Worm (Caenorhabditis elegans) whole organism, mixed stage, embryonic: ENCODE results near the gene rgs-5.

ENCODE experiments used
- M03D4.4 ChIP-seq: sonication (generic microtip); optimal IDR thresholded peaks from 2 replicates; lab custom pipeline; 2017; ENCODE audit warnings: mild to moderate bottlenecking, missing genetic modification characterization, missing compliant biosample characterization
- bed-3 ChIP-seq: fragments of 200-800 bp; sonication (Bioruptor generic); optimal IDR thresholded peaks from 3 replicates; lab custom pipeline; 2018; ENCODE audit warnings: mild to moderate bottlenecking, missing genetic modification characterization, moderate library complexity, missing compliant biosample characterization
- blmp-1 ChIP-seq: fragments of 150-350 bp; optimal IDR thresholded peaks from 2 replicates; lab custom pipeline; 2014; ENCODE audit warnings: missing biosample characterization, missing genetic modification characterization
- ceh-39 ChIP-seq: fragments of 150-350 bp; optimal IDR thresholded peaks from 2 replicates; lab custom pipeline; 2014; ENCODE audit warnings: missing biosample characterization, missing genetic modification characterization
- ceh-43 ChIP-seq: fragments of 200-800 bp; sonication (Bioruptor generic); optimal IDR thresholded peaks from 2 replicates; lab custom pipeline; 2018; ENCODE audit warnings: mild to moderate bottlenecking, missing genetic modification characterization, moderate library complexity, missing compliant biosample characterization
- ceh-83 ChIP-seq: fragments of 200-800 bp; sonication (Bioruptor generic); optimal IDR thresholded peaks from 2 replicates; lab custom pipeline; 2018; ENCODE audit warnings: mild to moderate bottlenecking, missing genetic modification characterization, missing compliant biosample characterization
- ces-1 ChIP-seq: fragments of 150-350 bp; optimal IDR thresholded peaks from 2 replicates; lab custom pipeline; 2014; ENCODE audit warnings: missing biosample characterization, missing genetic modification reagents, missing genetic modification characterization
- cnd-1 ChIP-seq: fragments of 200-800 bp; sonication (Bioruptor generic); optimal IDR thresholded peaks from 2 replicates; lab custom pipeline; 2018; ENCODE audit warnings: mild to moderate bottlenecking, missing genetic modification characterization, missing compliant biosample characterization
- drap-1 ChIP-seq: fragments of 200-800 bp; sonication (Bioruptor generic); optimal IDR thresholded peaks from 3 replicates; lab custom pipeline; 2018; ENCODE audit warnings: mild to moderate bottlenecking, missing genetic modification characterization, missing compliant biosample characterization
- elt-1 ChIP-seq: sonication (generic microtip); optimal IDR thresholded peaks from 2 replicates; lab custom pipeline; 2017; ENCODE audit warnings: missing genetic modification characterization, mild to moderate bottlenecking, missing compliant biosample characterization, antibody characterized with exemption, moderate library complexity, borderline replicate concordance; ENCODE audit not compliant: insufficient read depth
- elt-3 ChIP-seq: fragments of 150-350 bp; optimal IDR thresholded peaks from 2 replicates; lab custom pipeline; 2014; ENCODE audit warnings: missing biosample characterization, missing genetic modification characterization
- ham-2 ChIP-seq: fragments of 200-800 bp; sonication (Bioruptor generic); optimal IDR thresholded peaks from 2 replicates; lab custom pipeline; 2018; ENCODE audit warnings: mild to moderate bottlenecking, missing genetic modification characterization, missing compliant biosample characterization
- hlh-1 ChIP-seq: fragments of 150-350 bp; optimal IDR thresholded peaks from 2 replicates; lab custom pipeline; 2014; ENCODE audit warnings: missing biosample characterization, missing genetic modification reagents, missing genetic modification characterization
- lin-13 ChIP-seq: fragments of 150-350 bp; optimal IDR thresholded peaks from 2 replicates; lab custom pipeline; 2014; ENCODE audit warnings: missing biosample characterization, missing genetic modification characterization
- lsy-2 ChIP-seq: fragments of 150-350 bp; optimal IDR thresholded peaks from 2 replicates; lab custom pipeline; 2014; ENCODE audit warnings: missing biosample characterization, missing genetic modification characterization
- mab-5 ChIP-seq: fragments of 150-350 bp; optimal IDR thresholded peaks from 2 replicates; lab custom pipeline; 2014; ENCODE audit warnings: missing biosample characterization, missing genetic modification characterization
- mep-1 ChIP-seq: fragments of 150-350 bp; optimal IDR thresholded peaks from 2 replicates; lab custom pipeline; 2017; ENCODE audit warnings: missing biosample characterization, missing genetic modification reagents, missing genetic modification characterization, inconsistent platforms
- nhr-2 ChIP-seq: fragments of 150-350 bp; optimal IDR thresholded peaks from 2 replicates; lab custom pipeline; 2014; ENCODE audit warnings: missing biosample characterization, missing genetic modification characterization
- nhr-28 ChIP-seq: fragments of 150-350 bp; optimal IDR thresholded peaks from 2 replicates; lab custom pipeline; 2014; ENCODE audit warnings: missing biosample characterization, missing genetic modification characterization
- nhr-76 ChIP-seq: sonication (generic microtip); optimal IDR thresholded peaks from 2 replicates; lab custom pipeline; 2017; ENCODE audit warnings: missing biosample characterization, missing genetic modification characterization
- pha-4 ChIP-seq: fragments of 150-350 bp; optimal IDR thresholded peaks from 2 replicates; lab custom pipeline; 2018; ENCODE audit warnings: missing biosample characterization, missing genetic modification reagents, missing genetic modification characterization
- snpc-4 ChIP-seq: fragments of 150-350 bp; optimal IDR thresholded peaks from 2 replicates; lab custom pipeline; 2014; ENCODE audit warnings: missing biosample characterization, missing genetic modification characterization
- sptf-1 ChIP-seq: sonication (generic microtip); optimal IDR thresholded peaks from 2 replicates; lab custom pipeline; 2017; ENCODE audit warnings: mild to moderate bottlenecking, missing genetic modification characterization, moderate library complexity, missing compliant biosample characterization
- tbx-8 ChIP-seq: fragments of 200-800 bp; sonication (Bioruptor generic); optimal IDR thresholded peaks from 2 replicates; lab custom pipeline; 2018; ENCODE audit warnings: mild to moderate bottlenecking, missing genetic modification characterization, moderate library complexity, missing compliant biosample characterization
- unc-120 ChIP-seq: sonication (generic microtip); optimal IDR thresholded peaks from 2 replicates; lab custom pipeline; 2017; ENCODE audit warnings: missing genetic modification characterization, missing compliant biosample characterization; ENCODE audit not compliant: poor library complexity, severe bottlenecking
- unc-39 ChIP-seq: fragments of 150-350 bp; optimal IDR thresholded peaks from 2 replicates; lab custom pipeline; 2014; ENCODE audit warnings: missing biosample characterization, missing genetic modification characterization
- unc-62 ChIP-seq: fragments of 150-350 bp; optimal IDR thresholded peaks from 2 replicates; lab custom pipeline; 2014; ENCODE audit warnings: missing biosample characterization, missing genetic modification reagents, missing genetic modification characterization
- zip-8 ChIP-seq: fragments of 150-350 bp; optimal IDR thresholded peaks from 2 replicates; lab custom pipeline; 2014; ENCODE audit warnings: missing biosample characterization, missing genetic modification characterization
- ztf-11 ChIP-seq: fragments of 150-350 bp; optimal IDR thresholded peaks from 2 replicates; lab custom pipeline; 2014; ENCODE audit warnings: missing biosample characterization, missing genetic modification characterization

rgs-5 gene

DNA sequence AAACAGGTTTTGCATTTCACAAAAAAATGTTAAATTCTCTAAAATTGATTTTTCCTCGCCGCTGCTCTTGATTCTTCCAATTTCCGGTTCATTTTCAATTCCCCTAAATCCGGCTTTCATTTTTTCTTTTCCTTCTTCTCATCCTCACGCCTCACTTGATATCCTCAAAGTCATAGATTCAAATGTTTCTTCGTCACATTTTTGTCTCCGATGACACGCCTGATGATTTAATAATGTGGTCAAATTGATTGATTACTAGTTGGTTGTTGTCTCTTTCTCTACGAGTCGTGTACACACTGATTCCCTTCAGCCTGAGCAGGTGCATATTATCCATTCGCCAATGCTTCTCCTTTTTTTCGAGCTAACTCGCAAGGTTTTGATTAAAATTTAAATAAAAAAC lies 23.1 kb downstream of the rgs-5 start:
- TF ChIP-seq cnd-1 (tag; lab: Kevin White, UChicago) = no peak
- no peak for TF ChIP-seq pha-4 (tag; lab: Kevin White, UChicago)
- peak; percentile 45 for TF ChIP-seq ces-1 (GFP tag; lab: Kevin White, UChicago)
- no peak for TF ChIP-seq unc-120 (tag; lab: Kevin White, UChicago)
- no peak for TF ChIP-seq mep-1 (tag; lab: Kevin White, UChicago)
- peak; percentile 75 for TF ChIP-seq unc-62 (GFP tag; lab: Kevin White, UChicago)

DNA sequence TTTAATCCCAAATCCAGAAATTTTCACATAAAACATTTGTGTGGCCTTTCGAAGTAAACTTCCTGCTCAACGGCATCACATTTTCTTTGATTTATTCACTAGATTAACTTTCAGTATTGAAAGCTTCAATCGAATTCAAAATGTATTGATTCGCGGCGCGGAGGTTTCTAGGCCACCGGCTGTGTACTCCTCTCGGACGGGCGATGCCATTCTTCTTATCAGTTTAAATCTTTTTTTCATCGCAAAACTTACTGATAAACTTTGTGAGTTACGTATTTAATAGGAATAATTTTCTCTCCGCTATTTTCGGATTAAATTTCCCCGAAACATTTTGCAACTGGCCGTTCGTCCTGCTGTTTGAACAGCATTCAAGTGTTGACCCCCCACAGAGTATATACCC lies 23.5 kb downstream of the rgs-5 start:
- TF ChIP-seq ces-1 (GFP tag; lab: Kevin White, UChicago) = peak; percentile 38
- no peak for TF ChIP-seq ceh-83 (GFP tag; lab: Kevin White, UChicago)
- TF ChIP-seq ztf-11 = no peak
- TF ChIP-seq mep-1 (tag; lab: Kevin White, UChicago) = peak; percentile 24
- TF ChIP-seq drap-1 (GFP tag; lab: Kevin White, UChicago) = no peak
- TF ChIP-seq hlh-1 (tag; lab: Kevin White, UChicago) = no peak
- TF ChIP-seq unc-120 (tag; lab: Kevin White, UChicago) = no peak
- no peak for TF ChIP-seq unc-62 (GFP tag; lab: Kevin White, UChicago)
- TF ChIP-seq lin-13 (tag; lab: Kevin White, UChicago) = no peak
- TF ChIP-seq lsy-2 = no peak
- no peak for TF ChIP-seq zip-8 (tag; lab: Kevin White, UChicago)
- TF ChIP-seq pha-4 (tag; lab: Kevin White, UChicago) = no peak
- TF ChIP-seq M03D4.4 (tag; lab: Kevin White, UChicago) = no peak
- no peak for TF ChIP-seq ham-2
- TF ChIP-seq ceh-43 = no peak
- TF ChIP-seq ceh-39 (tag; lab: Kevin White, UChicago) = no peak

DNA sequence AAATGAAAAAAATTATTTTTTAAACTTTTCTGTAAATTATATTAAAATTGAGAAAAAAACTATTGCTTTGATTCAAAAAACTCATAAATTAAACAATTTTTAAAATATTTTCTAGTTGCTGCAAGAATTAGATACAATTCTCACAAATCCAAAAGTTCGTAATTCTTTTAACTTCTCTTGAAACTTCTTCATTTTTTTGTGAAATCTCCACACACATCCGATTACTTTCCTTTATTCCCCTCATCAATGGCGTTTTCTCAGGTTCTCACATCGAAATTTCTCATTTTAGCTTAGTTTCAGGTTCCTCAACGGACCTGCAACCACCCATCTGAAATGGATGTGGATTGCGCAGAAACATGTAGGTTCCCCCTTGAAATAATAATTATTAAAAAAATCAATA lies 24.2 kb downstream of the rgs-5 start, which contains the start of gene wrm-1:
TSS of gene wrm-1 (plus strand) at position 301 of the 400 bp plus-strand sequence.
- TF ChIP-seq unc-39 = no peak
- no peak for TF ChIP-seq mep-1 (tag; lab: Kevin White, UChicago)
- no peak for TF ChIP-seq bed-3
- TF ChIP-seq hlh-1 (tag; lab: Kevin White, UChicago) = no peak

DNA sequence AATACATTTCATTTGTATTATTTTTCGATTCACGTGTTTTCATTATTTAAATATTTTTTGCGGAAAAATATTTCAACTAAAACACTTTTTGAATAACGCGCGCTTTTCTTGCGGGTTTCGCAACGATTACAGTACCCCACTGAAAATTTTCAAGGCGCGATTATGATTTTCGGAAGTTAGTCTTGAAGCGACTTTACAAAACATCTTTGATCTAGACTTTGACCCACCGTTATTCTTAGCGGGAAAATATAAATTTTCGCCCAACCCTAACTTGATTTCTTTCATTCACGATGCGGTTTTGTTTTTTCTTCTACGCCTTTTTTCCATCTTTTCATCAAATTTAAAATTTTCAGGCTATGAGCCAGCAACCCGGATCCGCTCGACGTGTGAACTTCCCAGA lies 29.5 kb downstream of the rgs-5 start, which contains the start of gene egg-1:
TSS of gene egg-1 (plus strand) at position 354 of the 400 bp plus-strand sequence.
- TF ChIP-seq elt-1 (tag; lab: Kevin White, UChicago) (no peak), bed-3 (no peak), blmp-1 (tag; lab: Kevin White, UChicago) (no peak)
- TF ChIP-seq, all 35 proteins: peak for 0

DNA sequence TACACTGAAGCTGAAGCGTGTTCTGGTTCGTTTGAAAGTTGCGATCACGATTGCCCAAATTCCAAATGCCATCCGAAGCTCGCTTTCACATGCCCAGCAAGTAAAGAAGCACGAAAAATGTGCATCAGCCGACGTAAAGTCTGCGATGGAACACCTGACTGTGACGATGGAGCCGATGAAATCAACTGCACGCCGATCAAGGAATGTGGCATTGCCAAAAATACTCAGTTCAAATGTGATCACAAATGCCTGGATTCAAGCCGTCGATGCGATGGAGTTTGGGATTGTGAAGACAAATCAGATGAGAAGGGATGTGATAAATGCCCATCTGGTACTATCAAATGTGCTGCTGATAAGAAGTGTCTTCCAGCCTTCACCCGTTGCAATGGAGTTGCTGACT lies 31.0 kb downstream of the rgs-5 start:
- TF ChIP-seq nhr-2 = no peak
- TF ChIP-seq blmp-1 (tag; lab: Kevin White, UChicago) = no peak
- no peak for TF ChIP-seq nhr-28
- no peak for TF ChIP-seq sptf-1 (tag; lab: Kevin White, UChicago)
- TF ChIP-seq ces-1 (GFP tag; lab: Kevin White, UChicago) = no peak
- TF ChIP-seq nhr-76 (tag; lab: Kevin White, UChicago) = no peak
- TF ChIP-seq unc-120 (tag; lab: Kevin White, UChicago) = no peak
- no peak for TF ChIP-seq hlh-1 (tag; lab: Kevin White, UChicago)
- no peak for TF ChIP-seq snpc-4 (tag; lab: Kevin White, UChicago)

DNA sequence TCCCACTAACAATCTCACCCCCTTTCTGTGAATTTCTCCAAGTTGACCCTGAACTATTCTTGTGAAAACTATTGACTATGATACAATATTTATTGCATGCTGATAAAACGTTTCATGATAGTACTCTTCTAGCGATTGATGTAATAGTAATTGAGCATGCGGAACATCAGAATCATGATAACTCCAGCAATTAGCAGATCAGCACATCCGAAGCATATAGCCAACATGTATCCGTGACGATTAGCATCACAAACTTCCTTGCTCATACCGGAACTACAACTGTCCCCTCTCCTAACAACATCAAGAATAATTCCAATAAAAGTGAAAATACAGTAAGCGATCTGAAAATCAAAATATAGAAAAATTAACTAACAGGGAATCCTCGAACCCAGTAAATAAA lies 31.7 kb downstream of the rgs-5 start:
- TF ChIP-seq snpc-4 (tag; lab: Kevin White, UChicago) (no peak), tbx-8 (GFP tag; lab: Kevin White, UChicago) (no peak), cnd-1 (tag; lab: Kevin White, UChicago) (no peak), zip-8 (tag; lab: Kevin White, UChicago) (no peak), elt-3 (tag; lab: Kevin White, UChicago) (no peak), elt-1 (tag; lab: Kevin White, UChicago) (no peak), blmp-1 (tag; lab: Kevin White, UChicago) (no peak), lsy-2 (no peak), ham-2 (no peak), sptf-1 (tag; lab: Kevin White, UChicago) (no peak), bed-3 (no peak), unc-120 (tag; lab: Kevin White, UChicago) (no peak), lin-13 (tag; lab: Kevin White, UChicago) (no peak), ceh-43 (no peak), pha-4 (tag; lab: Kevin White, UChicago) (no peak), mab-5 (no peak), unc-62 (GFP tag; lab: Kevin White, UChicago) (no peak)
- TF ChIP-seq, all 35 proteins: peak for 0
